Worm (Caenorhabditis elegans) whole organism, L2 larva: Measurements from ENCODE around the gene nstp-6.
A peak's percentile ranks its signal among the peaks of the same experiment; 100 is the strongest.

ENCODE experiments used
- C34F6.9 ChIP-seq: fragments of 150-350 bp; optimal IDR thresholded peaks from 2 replicates; lab custom pipeline; 2014; ENCODE audit warnings: missing biosample characterization, missing genetic modification characterization
- F13H6.1 ChIP-seq: sonication (generic microtip); optimal IDR thresholded peaks from 2 replicates; lab custom pipeline; 2016; ENCODE audit warnings: missing genetic modification characterization, missing compliant biosample characterization
- R02D3.7 ChIP-seq: fragments of 150-350 bp; optimal IDR thresholded peaks from 2 replicates; lab custom pipeline; 2014; ENCODE audit warnings: missing biosample characterization, missing genetic modification characterization
- Y55F3AM.14 ChIP-seq: fragments of 200-800 bp; sonication (Bioruptor generic); optimal IDR thresholded peaks from 2 replicates; lab custom pipeline; 2018; ENCODE audit warnings: mild to moderate bottlenecking, missing genetic modification characterization, missing compliant biosample characterization
- ZK546.5 ChIP-seq: sonication (generic microtip); optimal IDR thresholded peaks from 2 replicates; lab custom pipeline; 2017; ENCODE audit warnings: missing biosample characterization, missing genetic modification characterization
- alr-1 ChIP-seq: fragments of 150-350 bp; optimal IDR thresholded peaks from 2 replicates; lab custom pipeline; 2014; ENCODE audit warnings: missing biosample characterization, missing genetic modification characterization
- aly-2 ChIP-seq: fragments of 150-350 bp; optimal IDR thresholded peaks from 2 replicates; lab custom pipeline; 2014; ENCODE audit warnings: missing biosample characterization, missing genetic modification characterization
- ama-1 ChIP-seq: fragments of 150-350 bp; optimal IDR thresholded peaks from 2 replicates; lab custom pipeline; 2018; ENCODE audit warnings: inconsistent platforms
- blmp-1 ChIP-seq: sonication (generic microtip); optimal IDR thresholded peaks from 2 replicates; lab custom pipeline; 2017; ENCODE audit warnings: missing genetic modification characterization, mild to moderate bottlenecking, missing compliant biosample characterization, antibody characterized with exemption, moderate library complexity; ENCODE audit not compliant: insufficient read depth
- ceh-16 ChIP-seq: fragments of 150-350 bp; optimal IDR thresholded peaks from 2 replicates; lab custom pipeline; 2014; ENCODE audit warnings: missing biosample characterization, missing genetic modification characterization
- ceh-82 ChIP-seq: fragments of 150-350 bp; optimal IDR thresholded peaks from 2 replicates; lab custom pipeline; 2014; ENCODE audit warnings: missing biosample characterization, missing genetic modification characterization
- crh-2 ChIP-seq: sonication (generic microtip); optimal IDR thresholded peaks from 2 replicates; lab custom pipeline; 2017; ENCODE audit warnings: missing biosample characterization, missing genetic modification characterization
- egl-27 ChIP-seq: sonication (generic microtip); optimal IDR thresholded peaks from 3 replicates; lab custom pipeline; 2017; ENCODE audit warnings: missing biosample characterization, missing genetic modification reagents, missing genetic modification characterization
- elt-1 ChIP-seq: fragments of 150-350 bp; optimal IDR thresholded peaks from 2 replicates; lab custom pipeline; 2014; ENCODE audit warnings: missing biosample characterization, missing genetic modification characterization
- elt-3 ChIP-seq: sonication (generic microtip); optimal IDR thresholded peaks from 2 replicates; lab custom pipeline; 2017; ENCODE audit warnings: missing biosample characterization, missing genetic modification characterization
- fos-1 ChIP-seq: fragments of 150-350 bp; optimal IDR thresholded peaks from 2 replicates; lab custom pipeline; 2014; ENCODE audit warnings: missing biosample characterization, missing genetic modification characterization
- gmeb-1 ChIP-seq: fragments of 150-350 bp; optimal IDR thresholded peaks from 2 replicates; lab custom pipeline; 2014; ENCODE audit warnings: missing biosample characterization, missing genetic modification characterization
- lin-11 ChIP-seq: fragments of 150-350 bp; sonication (generic microtip); optimal IDR thresholded peaks from 2 replicates; lab custom pipeline; 2014; ENCODE audit warnings: missing biosample characterization, missing genetic modification characterization, inconsistent platforms, mixed read lengths
- lin-13 ChIP-seq: fragments of 150-350 bp; optimal IDR thresholded peaks from 2 replicates; lab custom pipeline; 2014; ENCODE audit warnings: missing biosample characterization, missing genetic modification reagents, missing genetic modification characterization
- lin-39 ChIP-seq: fragments of 150-350 bp; optimal IDR thresholded peaks from 2 replicates; lab custom pipeline; 2014; ENCODE audit warnings: missing biosample characterization, missing genetic modification reagents, missing genetic modification characterization
- lsy-2 ChIP-seq, 2 experiments: fragments of 150-350 bp in 1 of 2; sonication (generic microtip) in 1 of 2; optimal IDR thresholded peaks; 2 replicates each; lab custom pipeline; 2014 to 2017; ENCODE audit warnings: missing biosample characterization in 2 of 2, missing genetic modification characterization in 2 of 2
- mab-5 ChIP-seq: fragments of 150-350 bp; optimal IDR thresholded peaks from 2 replicates; lab custom pipeline; 2014; ENCODE audit warnings: missing biosample characterization, missing genetic modification characterization
- nhr-10 ChIP-seq: sonication (generic microtip); optimal IDR thresholded peaks from 2 replicates; lab custom pipeline; 2017; ENCODE audit warnings: missing biosample characterization, missing genetic modification characterization
- nhr-12 ChIP-seq: fragments of 150-350 bp; optimal IDR thresholded peaks from 2 replicates; lab custom pipeline; 2014; ENCODE audit warnings: missing biosample characterization, missing genetic modification characterization
- nhr-129 ChIP-seq: fragments of 150-350 bp; optimal IDR thresholded peaks from 2 replicates; lab custom pipeline; 2014; ENCODE audit warnings: missing biosample characterization, missing genetic modification characterization
- nhr-23 ChIP-seq: fragments of 150-350 bp; optimal IDR thresholded peaks from 2 replicates; lab custom pipeline; 2014; ENCODE audit warnings: missing biosample characterization, missing genetic modification reagents, missing genetic modification characterization
- nhr-237 ChIP-seq: fragments of 150-350 bp; optimal IDR thresholded peaks from 2 replicates; lab custom pipeline; 2014; ENCODE audit warnings: missing biosample characterization, missing genetic modification characterization
- nhr-6 ChIP-seq: fragments of 150-350 bp; optimal IDR thresholded peaks from 2 replicates; lab custom pipeline; 2014; ENCODE audit warnings: missing biosample characterization, missing genetic modification characterization
- nhr-77 ChIP-seq: fragments of 150-350 bp; optimal IDR thresholded peaks from 2 replicates; lab custom pipeline; 2014; ENCODE audit warnings: missing biosample characterization, missing genetic modification characterization
- peb-1 ChIP-seq: fragments of 150-350 bp; optimal IDR thresholded peaks from 2 replicates; lab custom pipeline; 2014; ENCODE audit warnings: missing biosample characterization, missing genetic modification characterization
- sem-4 ChIP-seq: fragments of 150-350 bp; optimal IDR thresholded peaks from 2 replicates; lab custom pipeline; 2014; ENCODE audit warnings: missing biosample characterization, missing genetic modification reagents, missing genetic modification characterization
- skn-1 ChIP-seq: sonication (generic microtip); optimal IDR thresholded peaks from 2 replicates; lab custom pipeline; 2017; ENCODE audit warnings: missing biosample characterization, missing genetic modification characterization
- sma-3 ChIP-seq: sonication (generic microtip); optimal IDR thresholded peaks from 2 replicates; lab custom pipeline; 2016; ENCODE audit warnings: missing genetic modification reagents, missing genetic modification characterization, missing compliant biosample characterization
- sma-9 ChIP-seq, 2 experiments: fragments of 150-350 bp in 1 of 2; sonication (generic microtip) in 1 of 2; optimal IDR thresholded peaks; 2 replicates each; lab custom pipeline; 2014 to 2016; ENCODE audit warnings: missing genetic modification characterization in 2 of 2, mild to moderate bottlenecking in 1 of 2, missing biosample characterization in 1 of 2, missing compliant biosample characterization in 1 of 2, missing genetic modification reagents in 1 of 2, moderate library complexity in 1 of 2
- snpc-4 ChIP-seq: fragments of 150-350 bp; optimal IDR thresholded peaks from 2 replicates; lab custom pipeline; 2014; ENCODE audit warnings: missing biosample characterization, missing genetic modification characterization
- unc-55 ChIP-seq: fragments of 150-350 bp; sonication (generic microtip); optimal IDR thresholded peaks from 3 replicates; lab custom pipeline; 2014; ENCODE audit warnings: missing biosample characterization, missing genetic modification reagents, missing genetic modification characterization
- zag-1 ChIP-seq: fragments of 150-350 bp; optimal IDR thresholded peaks from 2 replicates; lab custom pipeline; 2014; ENCODE audit warnings: missing biosample characterization, missing genetic modification characterization
- ztf-11 ChIP-seq: sonication (generic microtip); optimal IDR thresholded peaks from 2 replicates; lab custom pipeline; 2017; ENCODE audit warnings: missing biosample characterization, missing genetic modification characterization
- ztf-4 ChIP-seq: fragments of 150-350 bp; optimal IDR thresholded peaks from 2 replicates; lab custom pipeline; 2014; ENCODE audit warnings: missing biosample characterization, missing genetic modification characterization

nstp-6 gene

DNA sequence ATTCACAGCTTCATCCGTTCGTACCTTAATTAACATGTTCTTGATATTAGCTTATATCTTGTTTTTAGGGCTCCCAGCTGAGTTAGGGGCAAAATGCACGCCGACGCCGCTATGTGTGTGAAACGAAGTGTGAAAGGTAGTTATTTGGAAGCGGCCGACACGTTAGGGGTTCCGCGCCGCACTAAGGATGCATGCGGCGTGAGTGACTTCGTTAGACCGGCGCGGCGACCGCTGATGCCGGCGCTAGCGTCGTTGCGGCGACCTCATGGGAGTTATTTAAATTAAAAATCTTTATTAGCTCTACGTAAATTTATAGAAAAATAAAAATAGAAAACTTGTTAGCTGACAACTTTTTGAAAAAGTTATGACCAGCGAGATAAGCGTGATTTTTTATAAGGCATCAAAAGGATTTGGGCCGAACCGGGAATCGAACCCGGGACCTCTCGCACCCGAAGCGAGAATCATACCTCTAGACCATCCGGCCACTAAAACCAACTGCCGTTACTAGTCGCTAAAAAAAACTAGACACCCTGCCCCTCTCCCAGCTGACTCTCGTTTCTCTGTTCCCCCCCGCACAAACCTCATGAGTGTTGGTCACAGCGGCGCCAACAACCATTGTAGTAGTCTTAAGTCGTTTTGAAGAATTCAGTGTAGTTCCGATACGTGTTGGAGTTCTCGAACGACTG lies 4.5 kb upstream of the nstp-6 start (continued):
- TF ChIP-seq aly-2 (tag; lab: Kevin White, UChicago), result no peak
- TF ChIP-seq C34F6.9 (tag; lab: Kevin White, UChicago), result peak; percentile 37
- no peak for TF ChIP-seq ZK546.5
- no peak for TF ChIP-seq nhr-23 (tag; lab: Kevin White, UChicago)
- TF ChIP-seq lin-39, result no peak

DNA sequence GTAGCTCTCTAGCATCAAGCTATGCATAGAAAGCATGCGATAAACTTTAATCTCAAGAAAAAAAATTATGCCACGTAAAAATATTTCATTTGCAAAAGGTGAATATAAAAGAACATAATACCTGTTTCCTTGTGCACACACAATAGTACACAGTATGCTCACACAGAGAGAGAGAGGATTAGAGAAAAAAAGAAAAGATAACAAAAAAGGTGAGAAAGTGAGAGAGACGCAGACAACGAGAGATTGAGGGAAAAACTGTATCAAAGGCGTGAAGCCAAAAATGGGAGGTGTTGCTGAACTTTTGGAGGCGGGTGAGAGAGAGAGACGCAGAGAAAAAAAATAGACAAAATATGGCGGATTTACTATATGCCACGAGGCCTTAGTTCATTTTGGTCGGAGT lies 915 bp upstream of the nstp-6 start:
- TF ChIP-seq gmeb-1 (tag; lab: Kevin White, UChicago), result peak; percentile 47
- TF ChIP-seq F13H6.1, result peak; percentile 64
- TF ChIP-seq sem-4, result no peak
- peak; percentile 29 for TF ChIP-seq sma-9 (GFP tag; optimal IDR thresholded peaks at IDR 0.05; lab: Kevin White, UChicago)
- TF ChIP-seq sma-9 (tag; optimal IDR thresholded peaks at IDR 0.05; lab: Kevin White, UChicago), result no peak
- TF ChIP-seq crh-2 (tag; lab: Kevin White, UChicago), result peak; percentile 56
- no peak for TF ChIP-seq blmp-1
- no peak for TF ChIP-seq nhr-237 (tag; lab: Kevin White, UChicago)
- TF ChIP-seq fos-1 (tag; lab: Kevin White, UChicago), result peak; percentile 37
- no peak for TF ChIP-seq lin-39
- no peak for TF ChIP-seq lin-11 (tag; lab: Kevin White, UChicago)
- TF ChIP-seq, all 48 proteins: peak for 5

DNA sequence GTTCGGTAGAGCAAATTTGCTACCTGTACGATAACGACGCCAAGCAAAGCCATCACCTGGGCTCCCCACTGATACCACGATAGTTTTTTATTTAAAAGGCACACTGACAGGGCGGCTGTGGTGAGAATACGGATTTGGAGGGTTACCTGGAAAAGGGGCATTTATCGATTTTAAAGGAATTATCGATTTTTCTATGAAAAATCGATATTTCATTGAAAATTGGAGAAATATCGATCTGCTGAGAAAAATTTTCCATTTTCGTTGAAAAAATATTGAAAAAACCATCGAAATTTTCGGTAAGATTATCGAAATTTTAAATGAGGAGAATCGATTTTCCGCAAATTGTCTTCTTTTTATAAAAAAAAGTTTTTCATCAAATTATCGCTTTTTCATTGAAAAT lies 2.3 kb downstream of the nstp-6 start:
- no peak for TF ChIP-seq lin-39
- TF ChIP-seq R02D3.7 (tag; lab: Kevin White, UChicago), result no peak
- TF ChIP-seq nhr-10 (tag; lab: Kevin White, UChicago), result no peak
- no peak for TF ChIP-seq unc-55 (GFP tag; lab: Kevin White, UChicago)
- no peak for TF ChIP-seq skn-1 (tag; lab: Kevin White, UChicago)
- TF ChIP-seq snpc-4, result no peak

DNA sequence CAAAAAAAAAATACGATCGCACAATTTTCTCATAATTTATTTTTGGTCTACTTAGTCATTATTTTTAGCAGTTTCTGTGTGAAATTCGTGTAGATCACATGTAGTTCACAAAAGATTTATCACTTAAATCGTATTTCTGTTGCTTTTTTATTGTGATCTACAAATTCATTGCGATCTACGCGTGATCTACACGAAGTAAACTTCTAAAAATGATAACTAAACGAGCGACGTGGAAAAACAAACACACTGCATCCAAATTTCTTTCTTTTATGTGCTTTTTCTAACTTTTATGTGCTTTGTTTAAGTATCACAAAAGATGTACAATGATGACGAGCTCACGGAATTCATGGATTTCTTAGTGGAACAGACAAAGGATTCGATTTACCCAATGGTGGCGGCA lies 7.5 kb downstream of the nstp-6 start, which contains the start of gene B0212.3:
B0212.3 (plus strand) TSS at position 301 of the 400 bp plus-strand sequence.
- no peak for TF ChIP-seq nhr-77 (tag; lab: Kevin White, UChicago)

DNA sequence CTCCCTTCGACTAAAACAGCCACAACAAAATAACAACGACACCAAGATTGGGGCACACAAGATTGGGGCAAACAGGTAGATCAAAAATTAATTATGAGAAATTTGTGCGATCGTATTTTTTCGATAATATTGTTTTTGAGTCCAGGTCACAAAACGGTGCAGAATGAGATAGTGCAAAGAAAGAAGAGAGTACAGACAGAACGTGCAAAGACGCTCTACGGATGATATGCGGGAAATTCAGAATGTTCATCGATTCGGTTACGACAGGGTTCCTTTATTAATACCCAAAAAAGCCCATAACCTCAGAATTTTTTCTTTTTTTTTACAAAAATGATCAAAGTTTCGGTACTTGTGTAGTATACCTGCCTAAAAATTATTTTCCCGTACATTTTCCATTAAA lies 8.1 kb downstream of the nstp-6 start:
- TF ChIP-seq unc-55 (GFP tag; lab: Kevin White, UChicago) (peak; percentile 49), nhr-12 (tag; lab: Kevin White, UChicago) (no peak), C34F6.9 (tag; lab: Kevin White, UChicago) (peak; percentile 5), lsy-2 (tag; optimal IDR thresholded peaks at IDR 0.05; lab: Kevin White, UChicago) (peak in 1 of 2 experiments; percentile 27)

DNA sequence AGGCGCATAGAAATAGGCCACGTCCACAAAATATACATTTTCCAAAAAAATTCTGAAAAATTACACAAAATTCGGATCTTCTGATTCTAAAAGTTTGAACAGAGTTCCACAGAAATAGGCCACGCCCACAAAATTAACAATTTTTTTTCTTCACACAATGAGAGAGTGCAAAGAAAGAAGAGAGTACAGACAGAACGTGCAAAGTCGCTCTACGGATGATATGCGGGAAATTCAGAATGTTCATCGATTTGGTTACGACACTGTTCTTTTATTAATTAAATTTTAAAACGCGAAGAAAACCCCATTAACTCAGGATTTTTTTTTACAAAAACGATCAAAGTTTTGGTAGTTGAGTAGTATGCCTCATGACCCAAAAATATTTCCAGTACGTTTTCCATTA lies 14.4 kb downstream of the nstp-6 start:
- TF ChIP-seq ztf-11 (tag; lab: Kevin White, UChicago) (no peak), lin-13 (GFP tag; lab: Kevin White, UChicago) (no peak), sma-3 (GFP tag; lab: Kevin White, UChicago) (no peak), Y55F3AM.14 (GFP tag; lab: Kevin White, UChicago) (no peak), lin-39 (no peak), nhr-6 (tag; lab: Kevin White, UChicago) (no peak), egl-27 (tag; lab: Kevin White, UChicago) (no peak), alr-1 (tag; lab: Kevin White, UChicago) (no peak), elt-1 (tag; lab: Kevin White, UChicago) (no peak), ama-1 (lab: Kevin White, UChicago) (no peak), C34F6.9 (tag; lab: Kevin White, UChicago) (peak; percentile 27), lsy-2 (tag; optimal IDR thresholded peaks at IDR 0.05; lab: Kevin White, UChicago) (peak in 1 of 2 experiments; percentile 57), fos-1 (tag; lab: Kevin White, UChicago) (no peak), unc-55 (GFP tag; lab: Kevin White, UChicago) (peak; percentile 61), crh-2 (tag; lab: Kevin White, UChicago) (no peak), zag-1 (tag; lab: Kevin White, UChicago) (no peak), ztf-4 (tag; lab: Kevin White, UChicago) (no peak), ceh-82 (tag; lab: Kevin White, UChicago) (no peak), nhr-23 (tag; lab: Kevin White, UChicago) (no peak), peb-1 (tag; lab: Kevin White, UChicago) (no peak), ceh-16 (no peak), elt-3 (tag; lab: Kevin White, UChicago) (no peak), R02D3.7 (tag; lab: Kevin White, UChicago) (no peak), nhr-129 (tag; lab: Kevin White, UChicago) (peak; percentile 5), skn-1 (tag; lab: Kevin White, UChicago) (no peak), mab-5 (tag; lab: Kevin White, UChicago) (no peak)
